Fruit fly (Drosophila melanogaster) whole organism, embryonic: ENCODE data around the gene CG14960.

Source experiments
- CG10979 ChIP-seq: fragments of 200-800 bp; sonication (Bioruptor generic); optimal IDR thresholded peaks from 2 replicates; lab custom pipeline; 2018; ENCODE audit warnings: missing biosample characterization, mild to moderate bottlenecking, missing genetic modification characterization, moderate library complexity
- CG11560 ChIP-seq: fragments of 200-800 bp; sonication (Bioruptor generic); IDR thresholded peaks from 3 replicates; pipeline ENCODE4 v1.3.6; 2022; ENCODE audit warnings: missing biosample characterization, missing genetic modification characterization
- CG1233 ChIP-seq: fragments of 200-800 bp; sonication (Bioruptor generic); optimal IDR thresholded peaks from 4 replicates; lab custom pipeline; 2018; ENCODE audit warnings: missing biosample characterization, mild to moderate bottlenecking, missing genetic modification characterization
- CG13775 ChIP-seq: fragments of 200-800 bp; sonication (Bioruptor generic); optimal IDR thresholded peaks from 3 replicates; lab custom pipeline; 2017; ENCODE audit warnings: missing biosample characterization, mild to moderate bottlenecking, missing genetic modification characterization
- CG13894 ChIP-seq: fragments of 200-800 bp; sonication (Bioruptor generic); optimal IDR thresholded peaks from 3 replicates; lab custom pipeline; 2018; ENCODE audit warnings: missing biosample characterization, mild to moderate bottlenecking, missing genetic modification characterization, moderate library complexity
- CG15696 ChIP-seq: fragments of 200-800 bp; sonication (Bioruptor generic); optimal IDR thresholded peaks from 2 replicates; lab custom pipeline; 2019; ENCODE audit warnings: missing biosample characterization, mild to moderate bottlenecking, missing genetic modification characterization, moderate library complexity
- CG17186 ChIP-seq: fragments of 200-800 bp; sonication (Bioruptor generic); optimal IDR thresholded peaks from 3 replicates; lab custom pipeline; 2017; ENCODE audit warnings: missing biosample characterization, missing genetic modification reagents, missing genetic modification characterization
- CG17568 ChIP-seq: fragments of 200-800 bp; sonication (Bioruptor generic); optimal IDR thresholded peaks from 2 replicates; lab custom pipeline; 2018; ENCODE audit warnings: missing biosample characterization, mild to moderate bottlenecking, missing genetic modification characterization, moderate library complexity
- CG1792 ChIP-seq: fragments of 200-800 bp; sonication (Bioruptor generic); optimal IDR thresholded peaks from 2 replicates; lab custom pipeline; 2016; ENCODE audit warnings: missing biosample characterization, missing genetic modification characterization
- CG3281 ChIP-seq: fragments of 200-800 bp; sonication (Bioruptor generic); optimal IDR thresholded peaks from 3 replicates; lab custom pipeline; 2017; ENCODE audit warnings: missing biosample characterization, mild to moderate bottlenecking, missing genetic modification characterization
- CG6813 ChIP-seq: fragments of 200-800 bp; sonication (Bioruptor generic); optimal IDR thresholded peaks from 2 replicates; lab custom pipeline; 2017; ENCODE audit warnings: missing biosample characterization, missing genetic modification characterization, mild to moderate bottlenecking, moderate library complexity, missing genetic modification reagents
- CG8281 ChIP-seq: fragments of 200-800 bp; sonication (Bioruptor generic); optimal IDR thresholded peaks from 2 replicates; lab custom pipeline; 2018; ENCODE audit warnings: missing biosample characterization, mild to moderate bottlenecking, missing genetic modification characterization, moderate library complexity
- CG8359 ChIP-seq: fragments of 200-800 bp; sonication (Bioruptor generic); optimal IDR thresholded peaks from 2 replicates; lab custom pipeline; 2017; ENCODE audit warnings: missing biosample characterization, mild to moderate bottlenecking, missing genetic modification characterization, borderline replicate concordance
- CG8924 ChIP-seq: fragments of 200-800 bp; optimal IDR thresholded peaks from 3 replicates; lab custom pipeline; 2019; ENCODE audit warnings: missing biosample characterization, mild to moderate bottlenecking, missing genetic modification characterization, moderate library complexity
- CG9609 ChIP-seq: fragments of 200-800 bp; sonication (Bioruptor generic); optimal IDR thresholded peaks from 3 replicates; lab custom pipeline; 2016; ENCODE audit warnings: missing biosample characterization, missing genetic modification characterization
- Dek ChIP-seq: fragments of 200-800 bp; sonication (Bioruptor generic); optimal IDR thresholded peaks from 3 replicates; lab custom pipeline; 2019; ENCODE audit warnings: missing biosample characterization, mild to moderate bottlenecking, missing genetic modification characterization, moderate library complexity
- Ets65A ChIP-seq: fragments of 200-800 bp; sonication (Bioruptor generic); peaks from one replicate; lab custom pipeline; 2016; ENCODE audit warnings: missing biosample characterization, missing genetic modification characterization
- Fer2 ChIP-seq: fragments of 200-800 bp; sonication (Bioruptor generic); optimal IDR thresholded peaks from 2 replicates; lab custom pipeline; 2018; ENCODE audit warnings: missing biosample characterization, mild to moderate bottlenecking, missing genetic modification characterization, moderate library complexity
- Fer3 ChIP-seq: fragments of 200-800 bp; sonication (Bioruptor generic); optimal IDR thresholded peaks from 2 replicates; lab custom pipeline; 2018; ENCODE audit warnings: missing biosample characterization, mild to moderate bottlenecking, missing genetic modification characterization, moderate library complexity
- Gsc ChIP-seq: fragments of 200-800 bp; sonication (Bioruptor generic); IDR thresholded peaks from 2 replicates; pipeline ENCODE4 v1.3.6; 2022; ENCODE audit warnings: missing biosample characterization, missing genetic modification characterization
- HmgD ChIP-seq: fragments of 200-800 bp; sonication (Bioruptor generic); optimal IDR thresholded peaks from 3 replicates; lab custom pipeline; 2016; ENCODE audit warnings: missing biosample characterization, missing genetic modification characterization
- HmgZ ChIP-seq: fragments of 200-800 bp; sonication (Bioruptor generic); optimal IDR thresholded peaks from 2 replicates; lab custom pipeline; 2018; ENCODE audit warnings: missing biosample characterization, mild to moderate bottlenecking, missing genetic modification characterization
- Hr51 ChIP-seq, 2 experiments: fragments of 200-800 bp; sonication (Bioruptor generic); optimal IDR thresholded peaks; 2 replicates in 1 of 2; 3 replicates in 1 of 2; lab custom pipeline; 2016 to 2018; ENCODE audit warnings: missing biosample characterization in 2 of 2, missing genetic modification characterization in 2 of 2, mild to moderate bottlenecking in 1 of 2, moderate library complexity in 1 of 2
- Mrtf ChIP-seq: fragments of 200-800 bp; sonication (Bioruptor generic); IDR thresholded peaks from 3 replicates; pipeline ENCODE4 v1.3.6; 2022; ENCODE audit warnings: missing biosample characterization, missing genetic modification characterization
- NC2α ChIP-seq: fragments of 200-800 bp; sonication (Bioruptor generic); optimal IDR thresholded peaks from 2 replicates; lab custom pipeline; 2016; ENCODE audit warnings: missing biosample characterization, missing genetic modification characterization
- Nf-YB ChIP-seq: fragments of 200-800 bp; sonication (Bioruptor generic); optimal IDR thresholded peaks from 3 replicates; lab custom pipeline; 2019; ENCODE audit warnings: missing biosample characterization, mild to moderate bottlenecking, missing genetic modification characterization, moderate library complexity
- Tbp ChIP-seq: fragments of >200 bp; optimal IDR thresholded peaks from 2 replicates; lab custom pipeline; 2018; ENCODE audit warnings: missing biosample characterization, missing genetic modification characterization
- Trl ChIP-seq, 3 experiments: fragments of >200 bp in 2 of 3; fragments of 200-800 bp in 1 of 3; sonication (Bioruptor generic) in 1 of 3; optimal IDR thresholded peaks; 2 replicates in 1 of 3; 3 replicates in 2 of 3; lab custom pipeline; 2016 to 2017; ENCODE audit warnings: missing biosample characterization in 1 of 3, missing genetic modification characterization in 1 of 3
- ara ChIP-seq: fragments of 200-800 bp; sonication (Bioruptor generic); IDR thresholded peaks from 2 replicates; pipeline ENCODE4 v1.3.6; 2022; ENCODE audit warnings: missing biosample characterization, missing genetic modification characterization
- ato ChIP-seq: fragments of 200-800 bp; sonication (Bioruptor generic); IDR thresholded peaks from 2 replicates; pipeline ENCODE4 v1.3.6; 2022; ENCODE audit warnings: missing biosample characterization, missing genetic modification characterization; ENCODE audit not compliant: partially characterized antibody
- bab2 ChIP-seq: fragments of 200-800 bp; sonication (Bioruptor generic); optimal IDR thresholded peaks from 2 replicates; lab custom pipeline; 2016; ENCODE audit warnings: missing biosample characterization, missing genetic modification characterization
- bbx ChIP-seq: fragments of 200-800 bp; sonication (Bioruptor generic); IDR thresholded peaks from 2 replicates; pipeline ENCODE4 v1.3.6; 2022; ENCODE audit warnings: missing biosample characterization, missing genetic modification characterization; ENCODE audit not compliant: partially characterized antibody
- caup ChIP-seq: fragments of 200-800 bp; sonication (Bioruptor generic); optimal IDR thresholded peaks from 3 replicates; lab custom pipeline; 2017; ENCODE audit warnings: missing biosample characterization, mild to moderate bottlenecking, missing genetic modification characterization, moderate library complexity; ENCODE audit not compliant: severe bottlenecking
- ci ChIP-seq: fragments of 200-800 bp; sonication (Bioruptor generic); IDR thresholded peaks from 3 replicates; pipeline ENCODE4 v1.3.6; 2022; ENCODE audit warnings: missing biosample characterization, missing genetic modification characterization
- corto ChIP-seq: fragments of 200-800 bp; sonication (Bioruptor generic); optimal IDR thresholded peaks from 2 replicates; lab custom pipeline; 2016; ENCODE audit warnings: missing biosample characterization, mild to moderate bottlenecking, missing genetic modification characterization, moderate library complexity
- croc ChIP-seq: fragments of 200-800 bp; sonication (Bioruptor generic); conservative IDR thresholded peaks from 3 replicates; pipeline ENCODE4 v1.3.6; 2022; ENCODE audit warnings: missing biosample characterization, missing genetic modification characterization
- fd96Cb ChIP-seq: fragments of 200-800 bp; sonication (Bioruptor generic); optimal IDR thresholded peaks from 2 replicates; lab custom pipeline; 2018; ENCODE audit warnings: missing biosample characterization, mild to moderate bottlenecking, missing genetic modification characterization, moderate library complexity
- gcm ChIP-seq: fragments of 200-800 bp; sonication (Bioruptor generic); optimal IDR thresholded peaks from 2 replicates; lab custom pipeline; 2019; ENCODE audit warnings: missing biosample characterization, mild to moderate bottlenecking, missing genetic modification characterization, moderate library complexity
- gfzf ChIP-seq: fragments of 200-800 bp; sonication (Bioruptor generic); optimal IDR thresholded peaks from 2 replicates; lab custom pipeline; 2016; ENCODE audit warnings: missing biosample characterization, mild to moderate bottlenecking, missing genetic modification characterization, moderate library complexity
- lbe ChIP-seq: fragments of 200-800 bp; sonication (Bioruptor generic); optimal IDR thresholded peaks from 2 replicates; lab custom pipeline; 2016; ENCODE audit warnings: missing biosample characterization, mild to moderate bottlenecking, missing genetic modification characterization
- lola ChIP-seq, 3 experiments: fragments of >200 bp in 2 of 3; fragments of 200-800 bp in 1 of 3; sonication (Bioruptor generic) in 1 of 3; optimal IDR thresholded peaks; 2 replicates each; lab custom pipeline; 2017 to 2019; ENCODE audit warnings: missing biosample characterization in 3 of 3, missing genetic modification characterization in 3 of 3, mild to moderate bottlenecking in 1 of 3, moderate library complexity in 1 of 3
- pnt ChIP-seq: fragments of 200-800 bp; sonication (Bioruptor generic); optimal IDR thresholded peaks from 3 replicates; lab custom pipeline; 2016; ENCODE audit warnings: missing biosample characterization, missing genetic modification characterization
- pum ChIP-seq: fragments of 200-800 bp; sonication (Bioruptor generic); optimal IDR thresholded peaks from 2 replicates; lab custom pipeline; 2016; ENCODE audit warnings: missing biosample characterization, missing genetic modification characterization
- tll ChIP-seq, 2 experiments: fragments of 200-800 bp in 1 of 2; fragments of >200 bp in 1 of 2; sonication (Bioruptor generic) in 1 of 2; optimal IDR thresholded peaks; 2 replicates each; lab custom pipeline; 2017 to 2019; ENCODE audit warnings: missing biosample characterization in 2 of 2, missing genetic modification characterization in 2 of 2, mild to moderate bottlenecking in 1 of 2, moderate library complexity in 1 of 2
- vnd ChIP-seq: fragments of 200-800 bp; sonication (Bioruptor generic); IDR thresholded peaks from 3 replicates; pipeline ENCODE4 v1.3.6; 2022; ENCODE audit warnings: missing biosample characterization, missing genetic modification characterization; ENCODE audit not compliant: partially characterized antibody
- zfh1 ChIP-seq: fragments of 200-800 bp; sonication (Bioruptor generic); IDR thresholded peaks from 3 replicates; pipeline ENCODE4 v1.3.6; 2022; ENCODE audit warnings: missing biosample characterization, missing genetic modification characterization

The CG14960 gene

dm6 chr3L:3222643-3223389, 48.0 kb upstream of the CG14960 start, which contains the start of the genes RpL28 and eIF1 (continued):
- TF ChIP-seq zfh1 (GFP tag; lab: Robert Waterston, UW) (peak; percentile 93), CG8924 (tag; lab: Kevin White, UChicago) (peak; percentile 81), Ets65A (GFP tag; lab: Kevin White, UChicago) (peak; percentile 99), HmgZ (tag; lab: Kevin White, UChicago) (peak; percentile 84), Mrtf (GFP tag; lab: Robert Waterston, UW) (peak; percentile 80; the same call in 2 of the 3 replicates), Trl (optimal IDR thresholded peaks at IDR 0.05; lab: Kevin White, UChicago) (no peak), Trl (GFP tag; optimal IDR thresholded peaks at IDR 0.05; lab: Kevin White, UChicago) (peak; percentile 94), CG8359 (GFP tag; lab: Kevin White, UChicago) (peak; percentile 86), CG3281 (peak; percentile 94), pnt (GFP tag; lab: Kevin White, UChicago) (peak; percentile 49), Hr51 (GFP tag; optimal IDR thresholded peaks at IDR 0.05; lab: Kevin White, UChicago) (peak; percentile 45 to 93), ci (GFP tag; lab: Robert Waterston, UW) (peak; percentile 97), CG15696 (tag; lab: Kevin White, UChicago) (peak; percentile 62), lbe (GFP tag; lab: Kevin White, UChicago) (peak; percentile 86), Fer3 (tag; lab: Kevin White, UChicago) (peak; percentile 90), CG6813 (GFP tag; lab: Kevin White, UChicago) (peak; percentile 94), caup (GFP tag; lab: Kevin White, UChicago) (peak; percentile 98), CG13894 (tag; lab: Kevin White, UChicago) (peak; percentile 84), Fer2 (peak; percentile 82), CG1792 (GFP tag; lab: Kevin White, UChicago) (peak; percentile 81), lola (GFP tag; optimal IDR thresholded peaks at IDR 0.05; lab: Kevin White, UChicago) (peak in 1 of 3 experiments; percentile 79), Tbp (GFP tag; lab: Kevin White, UChicago) (peak; percentile 18), Gsc (GFP tag; lab: Robert Waterston, UW) (no peak), CG9609 (GFP tag; lab: Kevin White, UChicago) (peak; percentile 89), Nf-YB (GFP tag; lab: Kevin White, UChicago) (peak; percentile 64), vnd (peak; percentile 77), HmgD (GFP tag; lab: Kevin White, UChicago) (peak; percentile 87), fd96Cb (tag; lab: Kevin White, UChicago) (peak; percentile 74), ara (GFP tag; lab: Robert Waterston, UW) (peak; percentile 84), bbx (GFP tag; lab: Robert Waterston, UW) (peak; percentile 68), pum (GFP tag; lab: Kevin White, UChicago) (peak; percentile 85), corto (GFP tag; lab: Kevin White, UChicago) (peak; percentile 40), CG1233 (GFP tag; lab: Kevin White, UChicago) (peak; percentile 96), Dek (tag; lab: Kevin White, UChicago) (peak; percentile 76), gfzf (GFP tag; lab: Kevin White, UChicago) (peak; percentile 31), tll (GFP tag; optimal IDR thresholded peaks at IDR 0.05; lab: Kevin White, UChicago) (peak in 1 of 2 experiments; percentile 42), NC2α (GFP tag; lab: Kevin White, UChicago) (peak; percentile 83), CG17186 (GFP tag; lab: Kevin White, UChicago) (peak; percentile 92), gcm (GFP tag; lab: Kevin White, UChicago) (peak; percentile 75), croc (GFP tag; lab: Robert Waterston, UW) (peak; percentile 59; the same call in 2 of the 3 replicates), CG17568 (GFP tag; lab: Kevin White, UChicago) (no peak), CG10979 (peak; percentile 71), CG13775 (GFP tag; lab: Kevin White, UChicago) (peak; percentile 98), CG11560 (tag; lab: Robert Waterston, UW) (peak; percentile 71; the same call in 2 of the 3 replicates), ato (GFP tag; lab: Robert Waterston, UW) (no peak; the same call in none of the 2 replicates), bab2 (peak; percentile 78), CG8281 (peak; percentile 75)
